Fruit fly (Drosophila melanogaster) whole organism, prepupa: ENCODE data around the gene sti.

Experiments used
- CG1621 ChIP-seq: fragments of 200-800 bp; sonication (Bioruptor generic); optimal IDR thresholded peaks from 3 replicates; lab custom pipeline; 2018; ENCODE audit warnings: missing biosample characterization, mild to moderate bottlenecking, missing genetic modification characterization
- CG31627 ChIP-seq: fragments of 200-800 bp; sonication (Bioruptor generic); optimal IDR thresholded peaks from 3 replicates; lab custom pipeline; 2016; ENCODE audit warnings: missing biosample characterization, missing genetic modification characterization
- Eip75B ChIP-seq: fragments of 200-800 bp; sonication (Bioruptor generic); optimal IDR thresholded peaks from 3 replicates; lab custom pipeline; 2016; ENCODE audit warnings: missing biosample characterization, missing genetic modification characterization
- Eip93F ChIP-seq: fragments of 200-800 bp; sonication (Bioruptor generic); optimal IDR thresholded peaks from 2 replicates; lab custom pipeline; 2016; ENCODE audit warnings: missing biosample characterization, mild to moderate bottlenecking, missing genetic modification characterization
- Lpt ChIP-seq: fragments of 200-800 bp; sonication (Bioruptor generic); optimal IDR thresholded peaks from 3 replicates; lab custom pipeline; 2016; ENCODE audit warnings: missing biosample characterization, missing genetic modification characterization
- OdsH ChIP-seq: fragments of 200-800 bp; sonication (Bioruptor generic); optimal IDR thresholded peaks from 3 replicates; lab custom pipeline; 2016; ENCODE audit warnings: missing biosample characterization, missing genetic modification characterization
- Sox102F ChIP-seq: fragments of 200-800 bp; sonication (Bioruptor generic); optimal IDR thresholded peaks from 2 replicates; lab custom pipeline; 2016; ENCODE audit warnings: missing biosample characterization, mild to moderate bottlenecking, missing genetic modification characterization
- Sox14 ChIP-seq: fragments of 200-800 bp; sonication (Bioruptor generic); optimal IDR thresholded peaks from 3 replicates; lab custom pipeline; 2016; ENCODE audit warnings: missing biosample characterization, missing genetic modification characterization
- Sox15 ChIP-seq: fragments of 200-800 bp; sonication (Bioruptor generic); optimal IDR thresholded peaks from 3 replicates; lab custom pipeline; 2016; ENCODE audit warnings: missing biosample characterization, missing genetic modification characterization
- dac ChIP-seq: fragments of 200-800 bp; sonication (Bioruptor generic); optimal IDR thresholded peaks from 2 replicates; lab custom pipeline; 2017; ENCODE audit warnings: missing biosample characterization, mild to moderate bottlenecking, missing genetic modification characterization
- fd85E ChIP-seq: fragments of 200-800 bp; sonication (Bioruptor generic); optimal IDR thresholded peaks from 3 replicates; lab custom pipeline; 2016; ENCODE audit warnings: missing biosample characterization, missing genetic modification characterization
- pdm3 ChIP-seq: fragments of 200-800 bp; sonication (Bioruptor generic); optimal IDR thresholded peaks from 3 replicates; lab custom pipeline; 2016; ENCODE audit warnings: missing biosample characterization, missing genetic modification characterization

DNA sequence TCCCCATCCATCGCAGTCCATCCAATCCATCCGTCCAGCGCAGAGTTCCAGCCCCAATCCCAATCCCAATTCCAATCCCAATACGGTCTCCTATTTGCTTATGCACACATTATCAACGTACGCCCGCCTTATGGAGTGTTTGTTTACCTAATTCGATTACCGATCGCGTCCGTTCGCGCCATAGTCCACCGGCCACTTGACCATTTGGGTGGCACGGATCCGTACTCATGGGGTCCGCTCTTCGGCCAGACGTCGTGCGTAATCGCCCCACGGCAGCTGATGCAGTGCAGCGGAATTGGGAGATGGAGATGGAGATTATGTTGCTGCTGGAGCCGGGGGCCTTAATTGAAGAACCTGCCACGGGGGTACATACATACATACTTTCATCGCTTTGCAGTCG is 44.1 kb downstream of the sti start:
- TF ChIP-seq dac (no peak), Lpt (GFP tag; lab: Kevin White, UChicago) (no peak), Eip93F (no peak), Sox102F (GFP tag; lab: Kevin White, UChicago) (no peak), fd85E (GFP tag; lab: Kevin White, UChicago) (no peak), Sox15 (GFP tag; lab: Kevin White, UChicago) (no peak), CG31627 (GFP tag; lab: Kevin White, UChicago) (no peak), Sox14 (GFP tag; lab: Kevin White, UChicago) (no peak), OdsH (no peak), CG1621 (no peak), Eip75B (GFP tag; lab: Kevin White, UChicago) (no peak), pdm3 (GFP tag; lab: Kevin White, UChicago) (no peak)
